Worm (Caenorhabditis elegans) whole organism, midembryonic: ENCODE data around the gene K01D12.9.

Experiments
- flt-1 ChIP-seq: fragments of 200-800 bp; sonication (Bioruptor generic); IDR thresholded peaks from 2 replicates; pipeline ENCODE4 v1.3.6; 2022; ENCODE audit warnings: missing genetic modification characterization, missing compliant biosample characterization
- klf-2 ChIP-seq: fragments of 200-800 bp; sonication (Bioruptor generic); conservative IDR thresholded peaks from 2 replicates; pipeline ENCODE4 v1.3.6; 2022; ENCODE audit warnings: missing genetic modification reagents, missing genetic modification characterization, missing compliant biosample characterization
- ref-1 ChIP-seq: fragments of 200-800 bp; sonication (Bioruptor generic); conservative IDR thresholded peaks from 2 replicates; pipeline ENCODE4 v1.3.6; 2022; ENCODE audit warnings: missing genetic modification reagents, missing genetic modification characterization, missing compliant biosample characterization
- tab-1 ChIP-seq: fragments of 200-800 bp; sonication (Bioruptor generic); IDR thresholded peaks from 2 replicates; pipeline ENCODE4 v1.3.6; 2022; ENCODE audit warnings: missing genetic modification characterization, missing compliant biosample characterization
- ztf-29 ChIP-seq: fragments of 200-800 bp; sonication (Bioruptor generic); IDR thresholded peaks from 2 replicates; pipeline ENCODE4 v1.3.6; 2022; ENCODE audit warnings: missing genetic modification reagents, missing genetic modification characterization, missing compliant biosample characterization

- no peak for TF ChIP-seq flt-1 (GFP tag; lab: Robert Waterston, UW)
- no peak for TF ChIP-seq tab-1 (GFP tag; lab: Robert Waterston, UW)
- TF ChIP-seq ref-1 (GFP tag; lab: Robert Waterston, UW) = no peak
- TF ChIP-seq ztf-29 (GFP tag; lab: Robert Waterston, UW) = no peak
- TF ChIP-seq klf-2 (GFP tag; lab: Robert Waterston, UW) = no peak
Observed at ce11 chrV:12449902-12450301, 45.5 kb upstream of the K01D12.9 start, which contains the start of gene C54D10.10.
